Fruit fly (Drosophila melanogaster) whole organism, embryonic: ENCODE measurements around the gene nol.

Experiments used
- BtbVII ChIP-seq: fragments of 200-800 bp; sonication (Bioruptor generic); optimal IDR thresholded peaks from 3 replicates; lab custom pipeline; 2017; ENCODE audit warnings: missing biosample characterization, mild to moderate bottlenecking, missing genetic modification characterization
- CG10565 ChIP-seq: fragments of 200-800 bp; sonication (Bioruptor generic); optimal IDR thresholded peaks from 3 replicates; lab custom pipeline; 2016; ENCODE audit warnings: missing biosample characterization, mild to moderate bottlenecking, missing genetic modification characterization
- CG11247 ChIP-seq: fragments of 200-800 bp; sonication (Bioruptor generic); IDR thresholded peaks from 2 replicates; pipeline ENCODE4 v1.3.6; 2022; ENCODE audit warnings: missing biosample characterization, missing genetic modification characterization
- CG12769 ChIP-seq: fragments of 200-800 bp; sonication (Bioruptor generic); optimal IDR thresholded peaks from 2 replicates; lab custom pipeline; 2019; ENCODE audit warnings: missing biosample characterization, mild to moderate bottlenecking, missing genetic modification characterization, moderate library complexity
- CG15269 ChIP-seq: fragments of 200-800 bp; sonication (Bioruptor generic); optimal IDR thresholded peaks from 2 replicates; lab custom pipeline; 2018; ENCODE audit warnings: missing biosample characterization, mild to moderate bottlenecking, missing genetic modification characterization, moderate library complexity
- CG1792 ChIP-seq: fragments of 200-800 bp; sonication (Bioruptor generic); optimal IDR thresholded peaks from 2 replicates; lab custom pipeline; 2016; ENCODE audit warnings: missing biosample characterization, missing genetic modification characterization
- CG18262 ChIP-seq: fragments of 200-800 bp; optimal IDR thresholded peaks from 3 replicates; lab custom pipeline; 2019; ENCODE audit warnings: missing biosample characterization, mild to moderate bottlenecking, missing genetic modification characterization, moderate library complexity
- CG3726 ChIP-seq: fragments of 200-800 bp; sonication (Bioruptor generic); IDR thresholded peaks from 3 replicates; pipeline ENCODE4, ENCODE4 v1.3.6; 2022; ENCODE audit warnings: missing biosample characterization, missing genetic modification characterization
- CG4360 ChIP-seq: fragments of 200-800 bp; sonication (Bioruptor generic); IDR thresholded peaks from 2 replicates; pipeline ENCODE4 v1.3.6; 2022; ENCODE audit warnings: missing biosample characterization, missing genetic modification characterization
- CG4404 ChIP-seq: fragments of 200-800 bp; sonication (Bioruptor generic); IDR thresholded peaks from 2 replicates; pipeline ENCODE4 v1.3.6; 2022; ENCODE audit warnings: missing biosample characterization, missing genetic modification characterization
- CG6272 ChIP-seq: fragments of 200-800 bp; sonication (Bioruptor generic); IDR thresholded peaks from 2 replicates; pipeline ENCODE4 v1.3.6; 2022; ENCODE audit warnings: missing biosample characterization, missing genetic modification characterization
- CG6654 ChIP-seq: fragments of 200-800 bp; sonication (Bioruptor generic); optimal IDR thresholded peaks from 2 replicates; lab custom pipeline; 2017; ENCODE audit warnings: missing biosample characterization, mild to moderate bottlenecking, missing genetic modification characterization
- CG6791 ChIP-seq: fragments of 200-800 bp; sonication (Bioruptor generic); IDR thresholded peaks from 3 replicates; pipeline ENCODE4 v1.3.6; 2022; ENCODE audit warnings: missing biosample characterization, missing genetic modification characterization; ENCODE audit not compliant: partially characterized antibody
- CG7928 ChIP-seq: fragments of 200-800 bp; sonication (Bioruptor generic); optimal IDR thresholded peaks from 2 replicates; lab custom pipeline; 2017; ENCODE audit warnings: missing biosample characterization, mild to moderate bottlenecking, missing genetic modification characterization
- CTCF ChIP-seq: fragments of 200-800 bp; sonication (Bioruptor generic); optimal IDR thresholded peaks from 2 replicates; lab custom pipeline; 2017; ENCODE audit warnings: missing biosample characterization, mild to moderate bottlenecking, missing genetic modification characterization, moderate library complexity
- HHEX ChIP-seq: fragments of 200-800 bp; sonication (Bioruptor generic); optimal IDR thresholded peaks from 3 replicates; lab custom pipeline; 2017; ENCODE audit warnings: missing biosample characterization, mild to moderate bottlenecking, missing genetic modification characterization, missing genetic modification reagents
- HLH3B ChIP-seq: fragments of 200-800 bp; sonication (Bioruptor generic); IDR thresholded peaks from 2 replicates; pipeline ENCODE4 v1.3.6; 2022; ENCODE audit warnings: missing biosample characterization, missing genetic modification characterization
- HLH54F ChIP-seq: fragments of 200-800 bp; sonication (Bioruptor generic); optimal IDR thresholded peaks from 3 replicates; lab custom pipeline; 2016; ENCODE audit warnings: missing biosample characterization, missing genetic modification characterization
- HmgZ ChIP-seq: fragments of 200-800 bp; sonication (Bioruptor generic); optimal IDR thresholded peaks from 2 replicates; lab custom pipeline; 2018; ENCODE audit warnings: missing biosample characterization, mild to moderate bottlenecking, missing genetic modification characterization
- Lpt ChIP-seq: fragments of >200 bp; optimal IDR thresholded peaks from 2 replicates; lab custom pipeline; 2018; ENCODE audit warnings: missing biosample characterization, missing genetic modification characterization
- Mes4 ChIP-seq: fragments of 200-800 bp; sonication (Bioruptor generic); optimal IDR thresholded peaks from 2 replicates; lab custom pipeline; 2016; ENCODE audit warnings: missing biosample characterization, missing genetic modification characterization
- NFAT ChIP-seq: fragments of 200-800 bp; sonication (Bioruptor generic); IDR thresholded peaks from 2 replicates; pipeline ENCODE4 v1.3.6; 2022; ENCODE audit warnings: missing biosample characterization, missing genetic modification characterization
- Optix ChIP-seq: fragments of 200-800 bp; sonication (Bioruptor generic); IDR thresholded peaks from 3 replicates; pipeline ENCODE4 v1.3.6; 2022; ENCODE audit warnings: missing biosample characterization, missing genetic modification characterization
- Six4 ChIP-seq: fragments of 200-800 bp; sonication (Bioruptor generic); optimal IDR thresholded peaks from 2 replicates; lab custom pipeline; 2016; ENCODE audit warnings: missing biosample characterization, missing genetic modification characterization
- bbx ChIP-seq: fragments of 200-800 bp; sonication (Bioruptor generic); IDR thresholded peaks from 2 replicates; pipeline ENCODE4 v1.3.6; 2022; ENCODE audit warnings: missing biosample characterization, missing genetic modification characterization; ENCODE audit not compliant: partially characterized antibody
- br ChIP-seq: fragments of >200 bp; optimal IDR thresholded peaks from 2 replicates; lab custom pipeline; 2017
- corto ChIP-seq: fragments of 200-800 bp; sonication (Bioruptor generic); optimal IDR thresholded peaks from 2 replicates; lab custom pipeline; 2016; ENCODE audit warnings: missing biosample characterization, mild to moderate bottlenecking, missing genetic modification characterization, moderate library complexity
- danr ChIP-seq: fragments of 200-800 bp; sonication (Bioruptor generic); IDR thresholded peaks from 2 replicates; pipeline ENCODE4 v1.3.6; 2022; ENCODE audit warnings: missing biosample characterization, missing genetic modification characterization
- ems ChIP-seq: fragments of 200-800 bp; sonication (Bioruptor generic); optimal IDR thresholded peaks from 3 replicates; lab custom pipeline; 2016; ENCODE audit warnings: missing biosample characterization, missing genetic modification characterization
- fd96Cb ChIP-seq: fragments of 200-800 bp; sonication (Bioruptor generic); optimal IDR thresholded peaks from 2 replicates; lab custom pipeline; 2018; ENCODE audit warnings: missing biosample characterization, mild to moderate bottlenecking, missing genetic modification characterization, moderate library complexity
- ftz-f1 ChIP-seq: fragments of 200-800 bp; sonication (Bioruptor generic); optimal IDR thresholded peaks from 2 replicates; lab custom pipeline; 2016; ENCODE audit warnings: missing biosample characterization, missing genetic modification characterization
- grau ChIP-seq: fragments of 200-800 bp; optimal IDR thresholded peaks from 3 replicates; lab custom pipeline; 2019; ENCODE audit warnings: missing biosample characterization, mild to moderate bottlenecking, missing genetic modification characterization, moderate library complexity
- gt ChIP-seq: fragments of 200-800 bp; sonication (Bioruptor generic); IDR thresholded peaks from 2 replicates; pipeline ENCODE4 v1.3.6; 2022; ENCODE audit warnings: missing biosample characterization, missing genetic modification characterization
- hbn ChIP-seq: fragments of 200-800 bp; sonication (Bioruptor generic); IDR thresholded peaks from 2 replicates; pipeline ENCODE4 v1.3.6; 2022; ENCODE audit warnings: missing biosample characterization, missing genetic modification characterization; ENCODE audit not compliant: partially characterized antibody
- kah ChIP-seq: fragments of 200-800 bp; sonication (Bioruptor generic); optimal IDR thresholded peaks from 2 replicates; lab custom pipeline; 2018; ENCODE audit warnings: missing biosample characterization, mild to moderate bottlenecking, missing genetic modification characterization
- lmd ChIP-seq: fragments of 200-800 bp; sonication (Bioruptor generic); IDR thresholded peaks from 2 replicates; pipeline ENCODE4 v1.3.6; 2022; ENCODE audit warnings: missing biosample characterization, missing genetic modification characterization
- lola ChIP-seq, 3 experiments: fragments of >200 bp in 2 of 3; fragments of 200-800 bp in 1 of 3; sonication (Bioruptor generic) in 1 of 3; optimal IDR thresholded peaks; 2 replicates each; lab custom pipeline; 2017 to 2019; ENCODE audit warnings: missing biosample characterization in 3 of 3, missing genetic modification characterization in 3 of 3, mild to moderate bottlenecking in 1 of 3, moderate library complexity in 1 of 3
- mld ChIP-seq: fragments of 200-800 bp; sonication (Bioruptor generic); IDR thresholded peaks from 3 replicates; pipeline ENCODE4 v1.3.6; 2022; ENCODE audit warnings: missing biosample characterization, missing genetic modification characterization; ENCODE audit not compliant: partially characterized antibody
- nerfin-1 ChIP-seq: fragments of 200-800 bp; sonication (Bioruptor generic); optimal IDR thresholded peaks from 3 replicates; lab custom pipeline; 2019; ENCODE audit warnings: missing biosample characterization, mild to moderate bottlenecking, missing genetic modification characterization, moderate library complexity
- oc ChIP-seq: fragments of 200-800 bp; sonication (Bioruptor generic); optimal IDR thresholded peaks from 2 replicates; lab custom pipeline; 2018; ENCODE audit warnings: missing biosample characterization, mild to moderate bottlenecking, missing genetic modification characterization, moderate library complexity
- onecut ChIP-seq: fragments of 200-800 bp; sonication (Bioruptor generic); IDR thresholded peaks from 2 replicates; pipeline ENCODE4 v1.3.6; 2022; ENCODE audit warnings: missing biosample characterization, missing genetic modification characterization
- seq ChIP-seq: fragments of 200-800 bp; sonication (Bioruptor generic); IDR thresholded peaks from 2 replicates; pipeline ENCODE4 v1.3.6; 2022; ENCODE audit warnings: missing biosample characterization, missing genetic modification characterization
- sima ChIP-seq: fragments of 200-800 bp; sonication (Bioruptor generic); optimal IDR thresholded peaks from 2 replicates; lab custom pipeline; 2016; ENCODE audit warnings: missing biosample characterization, missing genetic modification characterization
- sisA ChIP-seq: fragments of 200-800 bp; sonication (Bioruptor generic); IDR thresholded peaks from 2 replicates; pipeline ENCODE4 v1.3.6; 2022; ENCODE audit warnings: missing biosample characterization, missing genetic modification characterization
- sna ChIP-seq: fragments of 200-800 bp; sonication (Bioruptor generic); IDR thresholded peaks from 2 replicates; pipeline ENCODE4 v1.3.6; 2022; ENCODE audit warnings: missing biosample characterization, missing genetic modification characterization; ENCODE audit not compliant: partially characterized antibody
- sob ChIP-seq: fragments of 200-800 bp; sonication (Bioruptor generic); IDR thresholded peaks from 2 replicates; pipeline ENCODE4 v1.3.6; 2022; ENCODE audit warnings: missing biosample characterization, missing genetic modification characterization
- sqz ChIP-seq: fragments of 200-800 bp; sonication (Bioruptor generic); optimal IDR thresholded peaks from 3 replicates; lab custom pipeline; 2018; ENCODE audit warnings: missing biosample characterization, mild to moderate bottlenecking, missing genetic modification characterization
- sug ChIP-seq: fragments of 200-800 bp; optimal IDR thresholded peaks from 2 replicates; lab custom pipeline; 2019; ENCODE audit warnings: missing biosample characterization, mild to moderate bottlenecking, missing genetic modification characterization, moderate library complexity
- tio ChIP-seq: fragments of 200-800 bp; sonication (Bioruptor generic); optimal IDR thresholded peaks from 2 replicates; lab custom pipeline; 2017; ENCODE audit warnings: missing biosample characterization, missing genetic modification characterization, inconsistent platforms
- tna ChIP-seq: fragments of 200-800 bp; sonication (Bioruptor generic); IDR thresholded peaks from 2 replicates; pipeline ENCODE4 v1.3.6; 2022; ENCODE audit warnings: missing biosample characterization, missing genetic modification characterization; ENCODE audit not compliant: partially characterized antibody
- ttk ChIP-seq: fragments of 200-800 bp; sonication (Bioruptor generic); IDR thresholded peaks from 2 replicates; pipeline ENCODE4 v2.1.2; 2022; ENCODE audit warnings: missing biosample characterization, missing genetic modification characterization
- tx ChIP-seq: fragments of 200-800 bp; sonication (Bioruptor generic); optimal IDR thresholded peaks from 2 replicates; lab custom pipeline; 2016; ENCODE audit warnings: missing biosample characterization, missing genetic modification characterization

nol gene

dm6 chr3L:11119396-11119900 lies 11.2 kb upstream of the nol start (continued):
- TF ChIP-seq fd96Cb (tag; lab: Kevin White, UChicago) (no peak), CG4360 (GFP tag; lab: Robert Waterston, UW) (no peak), nerfin-1 (no peak), lola (GFP tag; optimal IDR thresholded peaks at IDR 0.05; lab: Kevin White, UChicago) (no peak), kah (GFP tag; lab: Kevin White, UChicago) (no peak), gt (GFP tag; lab: Robert Waterston, UW) (no peak), Lpt (no peak), tx (no peak), HmgZ (tag; lab: Kevin White, UChicago) (no peak), CG6791 (GFP tag; lab: Robert Waterston, UW) (0 out of 3 replicates have a peak, but pooled peaks have one; percentile 37), onecut (GFP tag; lab: Robert Waterston, UW) (peak; percentile 54), HLH54F (GFP tag; lab: Kevin White, UChicago) (peak; percentile 21), sisA (GFP tag; lab: Robert Waterston, UW) (peak; percentile 54), CG18262 (tag; lab: Kevin White, UChicago) (no peak), corto (no peak), mld (GFP tag; lab: Robert Waterston, UW) (no peak), sug (tag; lab: Kevin White, UChicago) (peak; percentile 83), Mes4 (GFP tag; lab: Kevin White, UChicago) (no peak), grau (tag; lab: Kevin White, UChicago) (peak; percentile 5), CG10565 (no peak), br (lab: Kevin White, UChicago) (no peak), tio (no peak), sna (GFP tag; lab: Robert Waterston, UW) (no peak), BtbVII (GFP tag; lab: Kevin White, UChicago) (no peak), oc (no peak), CTCF (GFP tag; lab: Kevin White, UChicago) (no peak), CG1792 (GFP tag; lab: Kevin White, UChicago) (no peak), seq (GFP tag; lab: Robert Waterston, UW) (no peak), hbn (no peak), ttk (GFP tag; lab: Robert Waterston, UW) (no peak), lmd (peak; percentile 45), sqz (GFP tag; lab: Kevin White, UChicago) (no peak), CG7928 (GFP tag; lab: Kevin White, UChicago) (no peak), CG15269 (no peak), ems (GFP tag; lab: Kevin White, UChicago) (no peak), CG11247 (GFP tag; lab: Robert Waterston, UW) (0 out of 2 replicates have a peak, but pooled peaks have one; percentile 17), Six4 (GFP tag; lab: Kevin White, UChicago) (no peak), sob (GFP tag; lab: Robert Waterston, UW) (no peak), CG12769 (tag; lab: Kevin White, UChicago) (peak; percentile 7), HLH3B (GFP tag; lab: Robert Waterston, UW) (no peak), NFAT (GFP tag; lab: Robert Waterston, UW) (peak; percentile 52; the same call in 1 of the 2 replicates), CG4404 (GFP tag; lab: Robert Waterston, UW) (0 out of 2 replicates have a peak, but pooled peaks have one; percentile 10), tna (no peak; the same call in 1 of the 2 replicates), danr (no peak), CG6272 (GFP tag; lab: Robert Waterston, UW) (peak; percentile 23; the same call in 1 of the 2 replicates), HHEX (GFP tag; lab: Kevin White, UChicago) (no peak), sima (no peak), Optix (GFP tag; lab: Robert Waterston, UW) (0 out of 3 replicates have a peak, but pooled peaks have one; percentile 29), ftz-f1 (GFP tag; lab: Kevin White, UChicago) (no peak), bbx (GFP tag; lab: Robert Waterston, UW) (peak; percentile 49), CG6654 (GFP tag; lab: Kevin White, UChicago) (no peak), CG3726 (GFP tag; lab: Robert Waterston, UW) (no peak)
